Fruit fly (Drosophila melanogaster): ENCODE results near the gene Cby.

The Cby gene

DNA sequence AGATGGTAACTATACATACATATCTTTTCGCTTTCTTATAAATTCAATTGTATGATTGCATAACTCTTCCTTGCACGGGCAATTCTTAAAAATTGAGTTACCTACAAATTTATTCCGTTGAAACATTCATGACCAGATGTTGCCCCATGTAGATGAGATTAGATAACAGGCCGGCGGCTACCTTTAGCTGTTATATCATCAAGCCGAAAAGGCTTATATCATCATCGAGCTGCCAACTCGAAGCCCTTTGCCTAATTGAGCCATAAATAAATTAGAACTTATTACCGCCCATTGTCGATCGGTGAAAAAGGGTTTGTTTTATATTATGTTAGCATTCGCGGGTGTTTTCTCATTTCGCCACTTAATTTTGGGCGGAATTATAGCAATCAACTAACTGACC lies 27.4 kb upstream of the Cby start:
- TF ChIP-seq CG8478 (optimal IDR thresholded peaks at IDR 0.05) (no peak), pan (optimal IDR thresholded peaks at IDR 0.05) (no peak), usp (GFP tag; optimal IDR thresholded peaks at IDR 0.05) (no peak), psq (optimal IDR thresholded peaks at IDR 0.05) (no peak), EcR (GFP tag; optimal IDR thresholded peaks at IDR 0.05) (no peak), Dll (optimal IDR thresholded peaks at IDR 0.05) (no peak)

dm6 chr3R:21841474-21842376 lies 26.1 kb upstream of the Cby start:
- no peak for TF ChIP-seq usp (GFP tag; optimal IDR thresholded peaks at IDR 0.05)
- TF ChIP-seq Dll (optimal IDR thresholded peaks at IDR 0.05) = no peak
- no peak for TF ChIP-seq CG8478 (optimal IDR thresholded peaks at IDR 0.05)
- TF ChIP-seq EcR (GFP tag; optimal IDR thresholded peaks at IDR 0.05) = no peak
- no peak for TF ChIP-seq pan (optimal IDR thresholded peaks at IDR 0.05)
- no peak for TF ChIP-seq psq (optimal IDR thresholded peaks at IDR 0.05)

- no peak for TF ChIP-seq EcR (GFP tag; optimal IDR thresholded peaks at IDR 0.05)
These were observed 24.1 kb upstream of the Cby start, which contains the start of gene Gr93b for dm6 chr3R:21843665-21844064. Gene Gr93b (minus strand): TSS chr3R:21843765.

- TF ChIP-seq CG8478 (optimal IDR thresholded peaks at IDR 0.05) (no peak), pan (optimal IDR thresholded peaks at IDR 0.05) (no peak), Dll (optimal IDR thresholded peaks at IDR 0.05) (no peak), EcR (GFP tag; optimal IDR thresholded peaks at IDR 0.05) (no peak), psq (optimal IDR thresholded peaks at IDR 0.05) (no peak), usp (GFP tag; optimal IDR thresholded peaks at IDR 0.05) (no peak)
These were observed 22.6 kb upstream of the Cby start, which contains the start of gene Gr93c for dm6 chr3R:21845165-21845564. Gene Gr93c (minus strand): TSS chr3R:21845265.

- TF ChIP-seq Dll (optimal IDR thresholded peaks at IDR 0.05) (no peak), EcR (GFP tag; optimal IDR thresholded peaks at IDR 0.05) (no peak), usp (GFP tag; optimal IDR thresholded peaks at IDR 0.05) (no peak), psq (optimal IDR thresholded peaks at IDR 0.05) (no peak), pan (optimal IDR thresholded peaks at IDR 0.05) (no peak), CG8478 (optimal IDR thresholded peaks at IDR 0.05) (no peak)
These were observed 21.2 kb upstream of the Cby start, which contains the start of gene Gr93d for dm6 chr3R:21846559-21846958. Gene Gr93d (minus strand): TSS chr3R:21846659.

- TF ChIP-seq CG8478 (optimal IDR thresholded peaks at IDR 0.05) = no peak
- no peak for TF ChIP-seq usp (GFP tag; optimal IDR thresholded peaks at IDR 0.05)
- TF ChIP-seq EcR (GFP tag; optimal IDR thresholded peaks at IDR 0.05) = no peak
- no peak for TF ChIP-seq Dll (optimal IDR thresholded peaks at IDR 0.05)
- TF ChIP-seq pan (optimal IDR thresholded peaks at IDR 0.05) = no peak
These were observed 20.4 kb upstream of the Cby start for dm6 chr3R:21847438-21847837.

dm6 chr3R:21848271-21848670 lies 19.5 kb upstream of the Cby start:
- TF ChIP-seq Dll (optimal IDR thresholded peaks at IDR 0.05) (no peak), EcR (GFP tag; optimal IDR thresholded peaks at IDR 0.05) (no peak), usp (GFP tag; optimal IDR thresholded peaks at IDR 0.05) (no peak), CG8478 (optimal IDR thresholded peaks at IDR 0.05) (no peak), psq (optimal IDR thresholded peaks at IDR 0.05) (no peak), pan (optimal IDR thresholded peaks at IDR 0.05) (no peak)

DNA sequence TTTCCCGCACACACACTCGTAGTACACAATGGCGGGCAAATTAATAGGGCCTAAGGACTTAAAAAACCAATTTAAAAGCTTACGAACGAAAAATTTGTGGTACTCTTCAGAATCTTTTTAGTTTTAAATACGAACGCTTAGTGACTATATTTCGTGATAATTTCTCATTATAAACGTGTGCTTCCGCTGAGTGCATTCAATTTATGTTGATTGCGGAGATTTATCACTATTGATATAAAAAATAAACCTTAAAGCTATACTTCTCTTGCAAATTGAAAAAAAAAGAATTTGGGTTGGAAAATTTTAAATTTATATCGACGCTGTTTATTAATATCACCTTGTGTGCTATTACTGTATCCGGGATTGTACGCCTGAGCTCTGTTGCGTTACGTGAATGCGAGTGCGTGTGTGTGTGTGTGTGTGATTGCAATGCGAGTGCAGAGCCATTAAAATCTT lies 18.8 kb upstream of the Cby start:
- no peak for TF ChIP-seq pan (optimal IDR thresholded peaks at IDR 0.05)
- no peak for TF ChIP-seq EcR (GFP tag; optimal IDR thresholded peaks at IDR 0.05)
- no peak for TF ChIP-seq usp (GFP tag; optimal IDR thresholded peaks at IDR 0.05)
- TF ChIP-seq CG8478 (optimal IDR thresholded peaks at IDR 0.05) = no peak
- TF ChIP-seq psq (optimal IDR thresholded peaks at IDR 0.05) = no peak
- no peak for TF ChIP-seq Dll (optimal IDR thresholded peaks at IDR 0.05)

DNA sequence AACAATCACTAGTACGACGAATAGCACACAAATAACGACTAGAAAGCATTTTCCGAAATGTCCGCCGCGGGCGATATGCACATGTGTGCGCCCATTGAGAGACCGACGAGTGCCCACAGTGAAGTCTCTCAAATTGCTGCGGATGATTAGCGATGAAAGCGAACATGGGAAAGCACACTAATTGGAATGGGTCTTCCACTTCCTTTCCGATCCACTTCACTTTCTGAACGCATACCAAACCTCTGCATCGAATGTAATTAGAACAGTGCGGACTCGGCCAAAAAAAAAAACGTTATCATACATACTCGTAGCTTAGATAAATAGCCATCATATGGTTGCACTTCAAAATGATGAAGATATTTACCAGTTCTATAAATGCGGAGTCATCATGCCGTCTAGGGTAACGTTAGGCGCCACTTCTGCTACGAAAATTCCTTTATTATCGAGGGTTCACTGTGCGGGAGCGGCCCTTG lies 17.8 kb upstream of the Cby start:
- TF ChIP-seq usp (GFP tag; optimal IDR thresholded peaks at IDR 0.05) (no peak), EcR (GFP tag; optimal IDR thresholded peaks at IDR 0.05) (no peak), pan (optimal IDR thresholded peaks at IDR 0.05) (no peak), Dll (optimal IDR thresholded peaks at IDR 0.05) (no peak), psq (optimal IDR thresholded peaks at IDR 0.05) (no peak), CG8478 (optimal IDR thresholded peaks at IDR 0.05) (no peak)

dm6 chr3R:21851592-21852578 lies 15.9 kb upstream of the Cby start:
- TF ChIP-seq CG8478 (optimal IDR thresholded peaks at IDR 0.05) (no peak), EcR (GFP tag; optimal IDR thresholded peaks at IDR 0.05) (no peak), pan (optimal IDR thresholded peaks at IDR 0.05) (no peak), psq (optimal IDR thresholded peaks at IDR 0.05) (no peak), Dll (optimal IDR thresholded peaks at IDR 0.05) (no peak), usp (GFP tag; optimal IDR thresholded peaks at IDR 0.05) (no peak)

DNA sequence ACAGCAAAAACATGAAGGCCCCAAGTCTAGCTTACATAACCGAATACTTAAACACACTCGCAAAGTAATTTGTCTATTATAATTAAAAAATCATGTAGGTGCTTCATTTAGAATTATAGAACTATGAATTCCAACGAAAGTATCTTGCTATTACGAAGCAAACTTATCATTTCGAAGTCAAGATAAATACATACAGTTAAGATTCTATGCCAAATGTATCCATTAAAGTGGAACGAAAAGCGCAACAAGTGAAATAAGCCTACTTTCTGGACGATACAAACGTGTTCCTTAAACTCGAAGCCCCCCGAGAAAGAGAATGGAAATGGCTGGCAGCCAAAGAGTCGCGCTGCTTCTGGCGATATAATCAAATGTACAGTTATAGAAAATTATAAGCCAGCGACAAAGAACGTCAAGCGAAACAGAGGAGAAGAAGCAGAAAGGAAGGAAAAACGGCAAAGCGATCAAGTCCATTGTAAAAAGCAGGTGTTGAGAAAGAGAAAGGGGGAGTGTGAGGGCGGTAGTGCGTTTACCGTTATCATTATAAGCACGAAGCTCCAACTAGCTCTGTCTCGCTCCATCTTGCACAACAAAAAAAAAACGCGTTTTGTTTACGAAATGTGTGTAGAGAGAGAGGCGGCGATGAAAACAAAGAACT lies 15.1 kb upstream of the Cby start:
- TF ChIP-seq pan (optimal IDR thresholded peaks at IDR 0.05) (no peak), psq (optimal IDR thresholded peaks at IDR 0.05) (no peak), Dll (optimal IDR thresholded peaks at IDR 0.05) (no peak), usp (GFP tag; optimal IDR thresholded peaks at IDR 0.05) (no peak), CG8478 (optimal IDR thresholded peaks at IDR 0.05) (no peak), EcR (GFP tag; optimal IDR thresholded peaks at IDR 0.05) (no peak)

All from whole organism.